Worm (Caenorhabditis elegans): Measurements from ENCODE around the gene nspe-7.

ce11 chrII:12672512-12672911 lies 45.5 kb downstream of the nspe-7 start:
- TF ChIP-seq nhr-237 (tag; optimal IDR thresholded peaks at IDR 0.05) (no peak), unc-62 (GFP tag; optimal IDR thresholded peaks at IDR 0.05) (no peak), nhr-12 (tag; optimal IDR thresholded peaks at IDR 0.05) (no peak), ztf-11 (tag; optimal IDR thresholded peaks at IDR 0.05) (no peak), nhr-28 (tag; optimal IDR thresholded peaks at IDR 0.05) (no peak), M03D4.4 (tag; optimal IDR thresholded peaks at IDR 0.05) (no peak), pha-4 (tag; optimal IDR thresholded peaks at IDR 0.05) (no peak)

Measured in whole organism, mixed stage, embryonic.